Worm (Caenorhabditis elegans) whole organism, late embryonic: ENCODE data around the gene F21D9.2.

Experiments used
- C08G9.2 ChIP-seq: sonication (generic microtip); optimal IDR thresholded peaks from 2 replicates; lab custom pipeline; 2016; ENCODE audit warnings: mild to moderate bottlenecking, missing genetic modification characterization, moderate library complexity, missing compliant biosample characterization
- C38D4.7 ChIP-seq: fragments of 200-800 bp; sonication (Bioruptor generic); optimal IDR thresholded peaks from 2 replicates; lab custom pipeline; 2018; ENCODE audit warnings: mild to moderate bottlenecking, missing genetic modification characterization, moderate library complexity, missing compliant biosample characterization
- F13H6.1 ChIP-seq: sonication (generic microtip); optimal IDR thresholded peaks from 2 replicates; lab custom pipeline; 2016; ENCODE audit warnings: missing genetic modification characterization, missing compliant biosample characterization
- T23F11.4 ChIP-seq: fragments of 200-800 bp; sonication (Bioruptor generic); optimal IDR thresholded peaks from 2 replicates; lab custom pipeline; 2018; ENCODE audit warnings: mild to moderate bottlenecking, missing genetic modification characterization, missing compliant biosample characterization
- Y22D7AL.16 ChIP-seq: sonication (generic microtip); optimal IDR thresholded peaks from 2 replicates; lab custom pipeline; 2016; ENCODE audit warnings: missing genetic modification characterization, missing compliant biosample characterization
- ahr-1 ChIP-seq: sonication (generic microtip); optimal IDR thresholded peaks from 2 replicates; lab custom pipeline; 2016; ENCODE audit warnings: missing genetic modification characterization, missing compliant biosample characterization
- ama-1 ChIP-seq: fragments of 150-350 bp; optimal IDR thresholded peaks from 2 replicates; lab custom pipeline; 2014
- ceh-24 ChIP-seq: sonication (generic microtip); optimal IDR thresholded peaks from 2 replicates; lab custom pipeline; 2016; ENCODE audit warnings: mild to moderate bottlenecking, missing genetic modification characterization, missing compliant biosample characterization
- ceh-30 ChIP-seq: fragments of 150-350 bp; optimal IDR thresholded peaks from 2 replicates; lab custom pipeline; 2014; ENCODE audit warnings: missing biosample characterization, missing genetic modification characterization
- ceh-6 ChIP-seq: fragments of 200-800 bp; sonication (Bioruptor generic); optimal IDR thresholded peaks from 2 replicates; lab custom pipeline; 2018; ENCODE audit warnings: mild to moderate bottlenecking, missing genetic modification characterization, missing compliant biosample characterization
- dmd-4 ChIP-seq: sonication (generic microtip); optimal IDR thresholded peaks from 2 replicates; lab custom pipeline; 2016; ENCODE audit warnings: borderline replicate concordance, missing genetic modification characterization, missing compliant biosample characterization
- elt-2 ChIP-seq: sonication (generic microtip); optimal IDR thresholded peaks from 2 replicates; lab custom pipeline; 2016; ENCODE audit warnings: missing genetic modification reagents, missing genetic modification characterization, missing compliant biosample characterization
- ets-4 ChIP-seq: sonication (generic microtip); optimal IDR thresholded peaks from 2 replicates; lab custom pipeline; 2016; ENCODE audit warnings: missing genetic modification characterization, missing compliant biosample characterization
- eyg-1 ChIP-seq: sonication (generic microtip); optimal IDR thresholded peaks from 2 replicates; lab custom pipeline; 2016; ENCODE audit warnings: missing genotype, missing genetic modification characterization, missing compliant biosample characterization
- fax-1 ChIP-seq: sonication (generic microtip); optimal IDR thresholded peaks from 2 replicates; lab custom pipeline; 2016; ENCODE audit warnings: missing genotype, missing genetic modification characterization, missing compliant biosample characterization
- hlh-13 ChIP-seq: fragments of 200-800 bp; sonication (Bioruptor generic); optimal IDR thresholded peaks from 2 replicates; lab custom pipeline; 2018; ENCODE audit warnings: mild to moderate bottlenecking, missing genetic modification characterization, missing compliant biosample characterization
- hlh-8 ChIP-seq: sonication (generic microtip); optimal IDR thresholded peaks from 2 replicates; lab custom pipeline; 2016; ENCODE audit warnings: missing genotype, missing genetic modification characterization, missing compliant biosample characterization
- lim-6 ChIP-seq: sonication (generic microtip); optimal IDR thresholded peaks from 2 replicates; lab custom pipeline; 2016; ENCODE audit warnings: missing genetic modification characterization, missing compliant biosample characterization
- lin-11 ChIP-seq: fragments of 200-800 bp; sonication (Bioruptor generic); optimal IDR thresholded peaks from 2 replicates; lab custom pipeline; 2018; ENCODE audit warnings: mild to moderate bottlenecking, missing genetic modification characterization, missing compliant biosample characterization
- madf-2 ChIP-seq: sonication (generic microtip); optimal IDR thresholded peaks from 2 replicates; lab custom pipeline; 2017; ENCODE audit warnings: missing genetic modification characterization, missing compliant biosample characterization
- mec-3 ChIP-seq: sonication (generic microtip); optimal IDR thresholded peaks from 2 replicates; lab custom pipeline; 2016; ENCODE audit warnings: borderline replicate concordance, missing genetic modification characterization, missing compliant biosample characterization
- nhr-232 ChIP-seq: sonication (generic microtip); optimal IDR thresholded peaks from 2 replicates; lab custom pipeline; 2016; ENCODE audit warnings: missing genetic modification characterization, missing compliant biosample characterization
- npax-4 ChIP-seq: sonication (generic microtip); optimal IDR thresholded peaks from 2 replicates; lab custom pipeline; 2016; ENCODE audit warnings: missing genetic modification characterization, missing compliant biosample characterization
- odd-2 ChIP-seq: sonication (generic microtip); optimal IDR thresholded peaks from 2 replicates; lab custom pipeline; 2017; ENCODE audit warnings: antibody characterized with exemption, mild to moderate bottlenecking, missing genetic modification characterization, missing compliant biosample characterization
- pag-3 ChIP-seq: sonication (generic microtip); optimal IDR thresholded peaks from 2 replicates; lab custom pipeline; 2016; ENCODE audit warnings: missing compliant biosample characterization, missing genetic modification characterization, borderline replicate concordance
- pat-9 ChIP-seq: fragments of 200-800 bp; sonication (Bioruptor generic); optimal IDR thresholded peaks from 2 replicates; lab custom pipeline; 2018; ENCODE audit warnings: mild to moderate bottlenecking, missing genetic modification characterization, moderate library complexity, missing compliant biosample characterization
- pax-1 ChIP-seq: fragments of 150-350 bp; optimal IDR thresholded peaks from 2 replicates; lab custom pipeline; 2014; ENCODE audit warnings: missing biosample characterization, missing genetic modification characterization
- pha-2 ChIP-seq: sonication (generic microtip); optimal IDR thresholded peaks from 2 replicates; lab custom pipeline; 2017; ENCODE audit warnings: mild to moderate bottlenecking, missing genetic modification characterization, missing compliant biosample characterization
- pha-4 ChIP-seq: fragments of 150-350 bp; optimal IDR thresholded peaks from 2 replicates; lab custom pipeline; 2018; ENCODE audit warnings: missing biosample characterization, missing genetic modification reagents, missing genetic modification characterization
- pros-1 ChIP-seq: fragments of 150-350 bp; optimal IDR thresholded peaks from 2 replicates; lab custom pipeline; 2014; ENCODE audit warnings: missing biosample characterization, missing genetic modification reagents, missing genetic modification characterization
- rnt-1 ChIP-seq: sonication (generic microtip); optimal IDR thresholded peaks from 2 replicates; lab custom pipeline; 2016; ENCODE audit warnings: missing genetic modification characterization, missing compliant biosample characterization
- sdc-2 ChIP-seq: sonication (generic microtip); optimal IDR thresholded peaks from 2 replicates; lab custom pipeline; 2016; ENCODE audit warnings: missing genotype, missing genetic modification characterization, missing compliant biosample characterization
- sox-4 ChIP-seq: sonication (generic microtip); optimal IDR thresholded peaks from 2 replicates; lab custom pipeline; 2017; ENCODE audit warnings: mild to moderate bottlenecking, missing genetic modification characterization, inconsistent platforms, missing compliant biosample characterization
- syd-9 ChIP-seq: sonication (generic microtip); optimal IDR thresholded peaks from 2 replicates; lab custom pipeline; 2016; ENCODE audit warnings: mild to moderate bottlenecking, missing genetic modification characterization, moderate library complexity, missing compliant biosample characterization
- tbx-7 ChIP-seq: sonication (generic microtip); optimal IDR thresholded peaks from 2 replicates; lab custom pipeline; 2016; ENCODE audit warnings: missing genotype, missing genetic modification characterization, missing compliant biosample characterization
- unc-3 ChIP-seq, 2 experiments: fragments of 200-800 bp in 1 of 2; sonication (Bioruptor generic) in 1 of 2; sonication (generic microtip) in 1 of 2; conservative IDR thresholded peaks in 1 of 2; optimal IDR thresholded peaks in 1 of 2; 2 replicates each; pipeline versions ENCODE4 v1.3.6 to Lab custom; 2016 to 2022; ENCODE audit warnings: missing compliant biosample characterization in 2 of 2, missing genetic modification characterization in 2 of 2, missing genetic modification reagents in 1 of 2
- unc-42 ChIP-seq: sonication (generic microtip); optimal IDR thresholded peaks from 2 replicates; lab custom pipeline; 2016; ENCODE audit warnings: missing genotype, missing genetic modification characterization, missing compliant biosample characterization
- unc-55 ChIP-seq: sonication (generic microtip); optimal IDR thresholded peaks from 2 replicates; lab custom pipeline; 2017; ENCODE audit warnings: missing biosample characterization, missing genetic modification reagents, missing genetic modification characterization
- unc-86 ChIP-seq: sonication (generic microtip); optimal IDR thresholded peaks from 2 replicates; lab custom pipeline; 2016; ENCODE audit warnings: missing genetic modification characterization, missing compliant biosample characterization
- ztf-16 ChIP-seq: sonication (generic microtip); optimal IDR thresholded peaks from 2 replicates; lab custom pipeline; 2017; ENCODE audit warnings: missing genetic modification characterization, missing compliant biosample characterization

The F21D9.2 gene

ce11 chrV:19303589-19304174, 41.4 kb upstream of the F21D9.2 start, which contains the start of the genes fbxb-63 and fbxb-61:
Gene fbxb-63, minus strand, starts transcription at chrV:19303730.
Gene fbxb-61, plus strand, starts transcription at chrV:19304124.
- TF ChIP-seq pros-1 (tag; lab: Kevin White, UChicago), result no peak
- TF ChIP-seq pha-4 (tag; lab: Kevin White, UChicago), result no peak
- TF ChIP-seq lin-11, result no peak
- no peak for TF ChIP-seq eyg-1 (tag; lab: Kevin White, UChicago)
- no peak for TF ChIP-seq sox-4 (tag; lab: Kevin White, UChicago)
- no peak for TF ChIP-seq nhr-232 (tag; lab: Kevin White, UChicago)
- no peak for TF ChIP-seq npax-4 (tag; lab: Kevin White, UChicago)
- no peak for TF ChIP-seq rnt-1 (tag; lab: Kevin White, UChicago)
- TF ChIP-seq ztf-16 (tag; lab: Kevin White, UChicago), result no peak
- no peak for TF ChIP-seq unc-86 (tag; lab: Kevin White, UChicago)
- no peak for TF ChIP-seq pha-2 (tag; lab: Kevin White, UChicago)
- TF ChIP-seq lim-6 (tag; lab: Kevin White, UChicago), result no peak
- no peak for TF ChIP-seq unc-42 (tag; lab: Kevin White, UChicago)
- no peak for TF ChIP-seq ceh-6 (GFP tag; lab: Kevin White, UChicago)
- no peak for TF ChIP-seq dmd-4
- TF ChIP-seq elt-2 (tag; lab: Kevin White, UChicago), result no peak

ce11 chrV:19301934-19302333, 39.7 kb upstream of the F21D9.2 start, which contains the start of gene fbxb-62:
Gene fbxb-62, minus strand, starts transcription at chrV:19302034.
- TF ChIP-seq pag-3 (tag; lab: Kevin White, UChicago) (no peak), unc-3 (GFP tag; conservative IDR thresholded peaks at IDR 0.05; lab: Robert Waterston, UW) (no peak), unc-3 (tag; optimal IDR thresholded peaks at IDR 0.05; lab: Kevin White, UChicago) (no peak), ceh-24 (tag; lab: Kevin White, UChicago) (no peak), pax-1 (tag; lab: Kevin White, UChicago) (no peak), ceh-6 (GFP tag; lab: Kevin White, UChicago) (no peak), ceh-30 (tag; lab: Kevin White, UChicago) (no peak), tbx-7 (tag; lab: Kevin White, UChicago) (no peak), ahr-1 (tag; lab: Kevin White, UChicago) (no peak), madf-2 (tag; lab: Kevin White, UChicago) (no peak), C08G9.2 (tag; lab: Kevin White, UChicago) (no peak), sdc-2 (tag; lab: Kevin White, UChicago) (no peak), F13H6.1 (tag; lab: Kevin White, UChicago) (no peak), hlh-8 (tag; lab: Kevin White, UChicago) (no peak), eyg-1 (tag; lab: Kevin White, UChicago) (no peak), elt-2 (tag; lab: Kevin White, UChicago) (no peak), unc-55 (GFP tag; lab: Kevin White, UChicago) (no peak)

- TF ChIP-seq odd-2 (tag; lab: Kevin White, UChicago), result no peak
- no peak for TF ChIP-seq T23F11.4 (GFP tag; lab: Kevin White, UChicago)
- no peak for TF ChIP-seq tbx-7 (tag; lab: Kevin White, UChicago)
- no peak for TF ChIP-seq pat-9 (tag; lab: Kevin White, UChicago)
- TF ChIP-seq, all 69 proteins: peak for 0
Observed at ce11 chrV:19299262-19299661, 37.0 kb upstream of the F21D9.2 start, which contains the start of gene F55C9.14. Gene F55C9.14, plus strand, starts transcription at chrV:19299562.

ce11 chrV:19297510-19297909, 35.3 kb upstream of the F21D9.2 start, which contains the start of gene fbxb-60:
Gene fbxb-60, plus strand, starts transcription at chrV:19297810.
- TF ChIP-seq npax-4 (tag; lab: Kevin White, UChicago), result no peak

ce11 chrV:19296723-19297122, 34.5 kb upstream of the F21D9.2 start, which contains the start of gene F55C9.6:
Gene F55C9.6, minus strand, starts transcription at chrV:19296823.
- no peak for TF ChIP-seq ets-4 (tag; lab: Kevin White, UChicago)
- no peak for TF ChIP-seq hlh-13 (GFP tag; lab: Kevin White, UChicago)
- no peak for TF ChIP-seq C08G9.2 (tag; lab: Kevin White, UChicago)
- TF ChIP-seq fax-1, result no peak
- no peak for TF ChIP-seq syd-9 (tag; lab: Kevin White, UChicago)
- TF ChIP-seq sox-4 (tag; lab: Kevin White, UChicago), result no peak
- TF ChIP-seq mec-3 (tag; lab: Kevin White, UChicago), result no peak
- no peak for TF ChIP-seq eyg-1 (tag; lab: Kevin White, UChicago)
- no peak for TF ChIP-seq Y22D7AL.16 (tag; lab: Kevin White, UChicago)
- no peak for TF ChIP-seq C38D4.7
- no peak for TF ChIP-seq pros-1 (tag; lab: Kevin White, UChicago)
- TF ChIP-seq ceh-6 (GFP tag; lab: Kevin White, UChicago), result no peak
- no peak for TF ChIP-seq F13H6.1 (tag; lab: Kevin White, UChicago)
- no peak for TF ChIP-seq ama-1 (lab: Kevin White, UChicago)
